Worm (Caenorhabditis elegans) whole organism, L1 larva: ENCODE data around the gene H03E18.2.
A peak's percentile ranks its signal among the peaks of the same experiment; 100 is the strongest.

Source experiments
- C16A3.4 ChIP-seq: fragments of 150-350 bp; optimal IDR thresholded peaks from 2 replicates; lab custom pipeline; 2014; ENCODE audit warnings: missing biosample characterization, missing genetic modification characterization
- Y116A8C.19 ChIP-seq: sonication (generic microtip); optimal IDR thresholded peaks from 2 replicates; lab custom pipeline; 2016; ENCODE audit warnings: missing compliant biosample characterization, missing genetic modification characterization, borderline replicate concordance
- aha-1 ChIP-seq: fragments of 150-350 bp; optimal IDR thresholded peaks from 2 replicates; lab custom pipeline; 2014; ENCODE audit warnings: missing biosample characterization, missing genetic modification characterization
- aly-2 ChIP-seq: fragments of 150-350 bp; optimal IDR thresholded peaks from 2 replicates; lab custom pipeline; 2014; ENCODE audit warnings: missing biosample characterization, missing genetic modification characterization
- blmp-1 ChIP-seq: fragments of 150-350 bp; optimal IDR thresholded peaks from 2 replicates; lab custom pipeline; 2014; ENCODE audit warnings: missing biosample characterization, missing genetic modification characterization
- ceh-63 ChIP-seq: fragments of 200-800 bp; sonication (Bioruptor generic); optimal IDR thresholded peaks from 2 replicates; lab custom pipeline; 2018; ENCODE audit warnings: mild to moderate bottlenecking, missing genetic modification characterization, missing compliant biosample characterization
- ceh-8 ChIP-seq: fragments of 200-800 bp; sonication (Bioruptor generic); optimal IDR thresholded peaks from 2 replicates; lab custom pipeline; 2018; ENCODE audit warnings: mild to moderate bottlenecking, missing genetic modification characterization, moderate library complexity, missing compliant biosample characterization
- ceh-82 ChIP-seq, 3 experiments: fragments of 150-350 bp in 1 of 3; sonication (generic microtip) in 2 of 3; optimal IDR thresholded peaks; 2 replicates each; lab custom pipeline; 2014 to 2017; ENCODE audit warnings: missing biosample characterization in 3 of 3, missing genetic modification characterization in 3 of 3
- dsc-1 ChIP-seq: sonication (generic microtip); optimal IDR thresholded peaks from 2 replicates; lab custom pipeline; 2016; ENCODE audit warnings: mild to moderate bottlenecking, missing genetic modification characterization, missing compliant biosample characterization
- efl-1 ChIP-seq, 4 experiments: fragments of 150-350 bp; optimal IDR thresholded peaks in 3 of 4; peaks in 1 of 4; 1 replicate in 1 of 4; 2 replicates in 3 of 4; lab custom pipeline; 2014; ENCODE audit warnings: missing biosample characterization in 2 of 4, missing genetic modification characterization in 2 of 4, missing genetic modification reagents in 2 of 4
- efl-3 ChIP-seq: fragments of 200-800 bp; sonication (Bioruptor generic); optimal IDR thresholded peaks from 2 replicates; lab custom pipeline; 2018; ENCODE audit warnings: mild to moderate bottlenecking, missing genetic modification characterization, missing compliant biosample characterization
- egl-13 ChIP-seq: sonication (generic microtip); optimal IDR thresholded peaks from 2 replicates; lab custom pipeline; 2016; ENCODE audit warnings: missing genotype, missing genetic modification reagents, missing genetic modification characterization, missing compliant biosample characterization
- elt-2 ChIP-seq: sonication (generic microtip); optimal IDR thresholded peaks from 2 replicates; lab custom pipeline; 2016; ENCODE audit warnings: missing genetic modification characterization, mild to moderate bottlenecking, inconsistent platforms, missing compliant biosample characterization, missing genetic modification reagents
- elt-3 ChIP-seq, 6 experiments: fragments of 150-350 bp in 1 of 6; sonication (generic microtip); optimal IDR thresholded peaks; 2 replicates each; lab custom pipeline; 2017 to 2018; ENCODE audit warnings: missing biosample characterization in 6 of 6, missing genetic modification characterization in 6 of 6, inconsistent platforms in 1 of 6
- ets-5 ChIP-seq: fragments of 200-800 bp; sonication (Bioruptor generic); IDR thresholded peaks from 2 replicates; pipeline ENCODE4 v1.3.6; 2022; ENCODE audit warnings: missing genetic modification characterization, missing compliant biosample characterization
- fkh-10 ChIP-seq: sonication (generic microtip); optimal IDR thresholded peaks from 2 replicates; lab custom pipeline; 2017; ENCODE audit warnings: missing biosample characterization, missing genetic modification reagents, missing genetic modification characterization
- grh-1 ChIP-seq: fragments of 200-800 bp; sonication (Bioruptor generic); IDR thresholded peaks from 2 replicates; pipeline ENCODE4 v1.3.6; 2022; ENCODE audit warnings: missing genetic modification reagents, missing genetic modification characterization, missing compliant biosample characterization
- hlh-17 ChIP-seq: fragments of 200-800 bp; sonication (Bioruptor generic); optimal IDR thresholded peaks from 2 replicates; lab custom pipeline; 2018; ENCODE audit warnings: missing genetic modification characterization, mild to moderate bottlenecking, missing compliant biosample characterization, moderate library complexity, borderline replicate concordance
- hpl-2 ChIP-seq: fragments of 150-350 bp; optimal IDR thresholded peaks from 2 replicates; lab custom pipeline; 2014; ENCODE audit warnings: missing biosample characterization, missing genetic modification reagents, missing genetic modification characterization
- isw-1 ChIP-seq: fragments of 200-800 bp; sonication (Bioruptor generic); IDR thresholded peaks from 2 replicates; pipeline ENCODE4 v1.3.6; 2022; ENCODE audit warnings: missing genetic modification characterization, missing compliant biosample characterization
- lin-15B ChIP-seq: fragments of 150-350 bp; sonication (generic microtip); optimal IDR thresholded peaks from 3 replicates; lab custom pipeline; 2014; ENCODE audit warnings: missing biosample characterization, missing genetic modification characterization
- lin-39 ChIP-seq: fragments of 150-350 bp; optimal IDR thresholded peaks from 2 replicates; lab custom pipeline; 2014; ENCODE audit warnings: missing biosample characterization, missing genetic modification reagents, missing genetic modification characterization
- lir-3 ChIP-seq: sonication (generic microtip); optimal IDR thresholded peaks from 2 replicates; lab custom pipeline; 2016; ENCODE audit warnings: mild to moderate bottlenecking, missing genetic modification characterization, moderate library complexity, missing compliant biosample characterization; ENCODE audit not compliant: poor library complexity
- mab-9 ChIP-seq: fragments of 200-800 bp; sonication (Bioruptor generic); IDR thresholded peaks from 2 replicates; pipeline ENCODE4 v1.3.6; 2022; ENCODE audit warnings: missing genetic modification reagents, missing genetic modification characterization, missing compliant biosample characterization
- mef-2 ChIP-seq: fragments of 150-350 bp; optimal IDR thresholded peaks from 2 replicates; lab custom pipeline; 2014; ENCODE audit warnings: missing biosample characterization, missing genetic modification characterization
- mep-1 ChIP-seq: fragments of 150-350 bp; optimal IDR thresholded peaks from 2 replicates; lab custom pipeline; 2014; ENCODE audit warnings: missing biosample characterization, missing genetic modification characterization
- nhr-11 ChIP-seq: fragments of 150-350 bp; optimal IDR thresholded peaks from 2 replicates; lab custom pipeline; 2014; ENCODE audit warnings: missing biosample characterization, missing genetic modification characterization
- nhr-19 ChIP-seq: fragments of 200-800 bp; sonication (Bioruptor generic); conservative IDR thresholded peaks from 2 replicates; pipeline ENCODE4 v1.3.6; 2022; ENCODE audit warnings: missing genetic modification characterization, missing compliant biosample characterization
- nhr-28 ChIP-seq: fragments of 150-350 bp; optimal IDR thresholded peaks from 2 replicates; lab custom pipeline; 2014; ENCODE audit warnings: missing biosample characterization, missing genetic modification characterization
- nhr-47 ChIP-seq: sonication (generic microtip); optimal IDR thresholded peaks from 2 replicates; lab custom pipeline; 2016; ENCODE audit warnings: mild to moderate bottlenecking, missing genetic modification characterization, moderate library complexity, missing compliant biosample characterization
- nhr-77 ChIP-seq: fragments of 150-350 bp; optimal IDR thresholded peaks from 2 replicates; lab custom pipeline; 2014; ENCODE audit warnings: missing biosample characterization, missing genetic modification characterization
- pag-3 ChIP-seq: sonication (generic microtip); optimal IDR thresholded peaks from 2 replicates; lab custom pipeline; 2017; ENCODE audit warnings: missing genetic modification characterization, mild to moderate bottlenecking, missing compliant biosample characterization, antibody characterized with exemption, borderline replicate concordance; ENCODE audit not compliant: insufficient read depth
- pax-3 ChIP-seq: fragments of 200-800 bp; sonication (Bioruptor generic); optimal IDR thresholded peaks from 2 replicates; lab custom pipeline; 2018; ENCODE audit warnings: mild to moderate bottlenecking, missing genetic modification characterization, moderate library complexity, missing compliant biosample characterization
- skn-1 ChIP-seq: fragments of 150-350 bp; optimal IDR thresholded peaks from 2 replicates; lab custom pipeline; 2014; ENCODE audit warnings: missing biosample characterization, missing genetic modification characterization
- snpc-4 ChIP-seq: fragments of 150-350 bp; optimal IDR thresholded peaks from 2 replicates; lab custom pipeline; 2014; ENCODE audit warnings: missing biosample characterization, missing genetic modification characterization
- snu-23 ChIP-seq: sonication (generic microtip); optimal IDR thresholded peaks from 2 replicates; lab custom pipeline; 2016; ENCODE audit warnings: missing genetic modification characterization, missing compliant biosample characterization
- sptf-1 ChIP-seq: fragments of 150-350 bp; optimal IDR thresholded peaks from 2 replicates; lab custom pipeline; 2014; ENCODE audit warnings: missing biosample characterization, missing genetic modification characterization
- sup-37 ChIP-seq: fragments of 200-800 bp; sonication (Bioruptor generic); optimal IDR thresholded peaks from 2 replicates; lab custom pipeline; 2018; ENCODE audit warnings: mild to moderate bottlenecking, missing genetic modification characterization, missing compliant biosample characterization
- swsn-7 ChIP-seq: sonication (generic microtip); optimal IDR thresholded peaks from 2 replicates; lab custom pipeline; 2016; ENCODE audit warnings: missing genetic modification characterization, missing compliant biosample characterization
- tbx-2 ChIP-seq: sonication (generic microtip); optimal IDR thresholded peaks from 2 replicates; lab custom pipeline; 2016; ENCODE audit warnings: missing genetic modification characterization, missing compliant biosample characterization
- unc-130 ChIP-seq: fragments of 150-350 bp; optimal IDR thresholded peaks from 2 replicates; lab custom pipeline; 2017; ENCODE audit warnings: missing biosample characterization, missing genetic modification characterization, inconsistent platforms
- unc-30 ChIP-seq: sonication (generic microtip); optimal IDR thresholded peaks from 2 replicates; lab custom pipeline; 2017; ENCODE audit warnings: missing biosample characterization, missing genetic modification characterization
- unc-62 ChIP-seq: fragments of 150-350 bp; optimal IDR thresholded peaks from 2 replicates; lab custom pipeline; 2014; ENCODE audit warnings: missing biosample characterization, missing genetic modification reagents, missing genetic modification characterization
- unc-86 ChIP-seq: sonication (generic microtip); optimal IDR thresholded peaks from 2 replicates; lab custom pipeline; 2016; ENCODE audit warnings: missing genetic modification characterization, missing compliant biosample characterization
- unc-98 ChIP-seq: fragments of 200-800 bp; sonication (Bioruptor generic); IDR thresholded peaks from 2 replicates; pipeline ENCODE4 v1.3.6; 2022; ENCODE audit warnings: missing genetic modification characterization, missing compliant biosample characterization
- xbp-1 ChIP-seq: sonication (generic microtip); optimal IDR thresholded peaks from 2 replicates; lab custom pipeline; 2016; ENCODE audit warnings: missing genetic modification characterization, missing compliant biosample characterization
- zip-4 ChIP-seq: fragments of 200-800 bp; sonication (Bioruptor generic); optimal IDR thresholded peaks from 2 replicates; lab custom pipeline; 2018; ENCODE audit warnings: mild to moderate bottlenecking, missing genetic modification characterization, moderate library complexity, missing compliant biosample characterization
- ztf-11 ChIP-seq, 2 experiments: sonication (generic microtip); optimal IDR thresholded peaks; 2 replicates each; lab custom pipeline; 2016 to 2017; ENCODE audit warnings: missing genetic modification characterization in 2 of 2, missing biosample characterization in 1 of 2, missing compliant biosample characterization in 1 of 2

The H03E18.2 gene

ce11 chrX:8549026-8549425, 28.7 kb upstream of the H03E18.2 start, which contains the start of gene D2021.4:
Gene D2021.4 (minus strand): TSS chrX:8549073.
- TF ChIP-seq ztf-11 (tag; optimal IDR thresholded peaks at IDR 0.05; lab: Kevin White, UChicago) (no peak), elt-2 (peak; percentile 48), efl-1 (optimal IDR thresholded peaks at IDR 0.05; lab: Kevin White, UChicago) (no peak), efl-1 (GFP tag; optimal IDR thresholded peaks at IDR 0.05 in 1 of 2; lab: Kevin White, UChicago) (peak in 1 of 2 experiments; percentile 62)

- TF ChIP-seq nhr-28 (tag; lab: Kevin White, UChicago) (no peak), mep-1 (tag; lab: Kevin White, UChicago) (peak; percentile 96), unc-98 (no peak), pax-3 (peak; percentile 61), grh-1 (peak; percentile 63), hpl-2 (GFP tag; lab: Kevin White, UChicago) (peak; percentile 4), blmp-1 (tag; lab: Kevin White, UChicago) (peak; percentile 89), lir-3 (tag; lab: Kevin White, UChicago) (peak; percentile 62), elt-2 (peak; percentile 86), fkh-10 (GFP tag; lab: Kevin White, UChicago) (peak; percentile 59), xbp-1 (tag; lab: Kevin White, UChicago) (peak; percentile 91), efl-3 (GFP tag; lab: Kevin White, UChicago) (no peak), sptf-1 (tag; lab: Kevin White, UChicago) (no peak), snu-23 (GFP tag; lab: Kevin White, UChicago) (peak; percentile 96), sup-37 (no peak), unc-30 (tag; lab: Kevin White, UChicago) (no peak), egl-13 (tag; lab: Kevin White, UChicago) (peak; percentile 74), ceh-63 (no peak), snpc-4 (tag; lab: Kevin White, UChicago) (peak; percentile 63), aly-2 (tag; lab: Kevin White, UChicago) (peak; percentile 59), ztf-11 (tag; optimal IDR thresholded peaks at IDR 0.05; lab: Kevin White, UChicago) (peak in 1 of 2 experiments; percentile 62), aha-1 (peak; percentile 88), unc-130 (tag; lab: Kevin White, UChicago) (peak; percentile 83), nhr-11 (tag; lab: Kevin White, UChicago) (no peak), isw-1 (GFP tag; lab: Robert Waterston, UW) (peak; percentile 57), tbx-2 (tag; lab: Kevin White, UChicago) (peak; percentile 89), elt-3 (tag; optimal IDR thresholded peaks at IDR 0.05; lab: Kevin White, UChicago) (peak in 3 of 6 experiments; percentile 42 to 87 (median 63)), zip-4 (GFP tag; lab: Kevin White, UChicago) (peak; percentile 53), nhr-47 (tag; lab: Kevin White, UChicago) (peak; percentile 88), pag-3 (tag; lab: Kevin White, UChicago) (peak; percentile 56), Y116A8C.19 (no peak), nhr-77 (tag; lab: Kevin White, UChicago) (peak; percentile 64), dsc-1 (tag; lab: Kevin White, UChicago) (peak; percentile 76), unc-62 (GFP tag; lab: Kevin White, UChicago) (no peak), mab-9 (GFP tag; lab: Robert Waterston, UW) (no peak; the same call in 1 of the 2 replicates), lin-15B (tag; lab: Kevin White, UChicago) (peak; percentile 70), ceh-82 (tag; optimal IDR thresholded peaks at IDR 0.05; lab: Kevin White, UChicago) (peak; percentile 81 to 87 (median 86)), mef-2 (peak; percentile 65), efl-1 (optimal IDR thresholded peaks at IDR 0.05; lab: Kevin White, UChicago) (peak; percentile 70 to 72), efl-1 (GFP tag; optimal IDR thresholded peaks at IDR 0.05 in 1 of 2; lab: Kevin White, UChicago) (peak; percentile 69 to 96), ceh-8 (GFP tag; lab: Kevin White, UChicago) (no peak), ets-5 (GFP tag; lab: Robert Waterston, UW) (no peak), skn-1 (tag; lab: Kevin White, UChicago) (peak; percentile 79), lin-39 (tag; lab: Kevin White, UChicago) (peak; percentile 63), unc-86 (tag; lab: Kevin White, UChicago) (peak; percentile 82), nhr-19 (GFP tag; lab: Robert Waterston, UW) (peak; percentile 98), swsn-7 (tag; lab: Kevin White, UChicago) (peak; percentile 93), C16A3.4 (tag; lab: Kevin White, UChicago) (peak; percentile 93), hlh-17 (GFP tag; lab: Kevin White, UChicago) (no peak)
Measured at ce11 chrX:8545971-8546442, 25.7 kb upstream of the H03E18.2 start, which contains the start of gene sdha-1. Gene sdha-1 (minus strand): TSS chrX:8546021.
